Fruit fly (Drosophila melanogaster): Measurements from ENCODE around the gene CG17593.

dm6 chr2L:3557471-3557870, 42.8 kb downstream of the CG17593 start:
- TF ChIP-seq Mio (GFP tag; optimal IDR thresholded peaks at IDR 0.05) (no peak), Dif (GFP tag; optimal IDR thresholded peaks at IDR 0.05; ENCODE audit: partially characterized antibody) (no peak), rgr (GFP tag; optimal IDR thresholded peaks at IDR 0.05) (no peak), usp (GFP tag; optimal IDR thresholded peaks at IDR 0.05) (no peak), foxo (GFP tag; optimal IDR thresholded peaks at IDR 0.05) (no peak)
